Fruit fly (Drosophila melanogaster) whole organism, embryonic: Measurements from ENCODE around the gene CG4611.

Experiments used
- B-H2 ChIP-seq: fragments of 200-800 bp; sonication (Bioruptor generic); optimal IDR thresholded peaks from 2 replicates; lab custom pipeline; 2018; ENCODE audit warnings: missing biosample characterization, mild to moderate bottlenecking, missing genetic modification characterization
- BEAF-32 ChIP-seq: fragments of 200-800 bp; sonication (Bioruptor generic); optimal IDR thresholded peaks from 3 replicates; lab custom pipeline; 2017; ENCODE audit warnings: missing biosample characterization, missing genetic modification characterization, mild to moderate bottlenecking, moderate library complexity, missing genetic modification reagents
- CG10267 ChIP-seq: fragments of 200-800 bp; sonication (Bioruptor generic); optimal IDR thresholded peaks from 2 replicates; lab custom pipeline; 2018; ENCODE audit warnings: missing biosample characterization, mild to moderate bottlenecking, missing genetic modification characterization, moderate library complexity
- CG10274 ChIP-seq: fragments of 200-800 bp; sonication (Bioruptor generic); optimal IDR thresholded peaks from 3 replicates; lab custom pipeline; 2017; ENCODE audit warnings: missing biosample characterization, mild to moderate bottlenecking, missing genetic modification characterization
- CG10543 ChIP-seq: fragments of 200-800 bp; sonication (Bioruptor generic); optimal IDR thresholded peaks from 3 replicates; lab custom pipeline; 2017; ENCODE audit warnings: missing biosample characterization, mild to moderate bottlenecking, missing genetic modification characterization, moderate library complexity
- CG13296 ChIP-seq: fragments of 200-800 bp; sonication (Bioruptor generic); optimal IDR thresholded peaks from 3 replicates; lab custom pipeline; 2018; ENCODE audit warnings: missing biosample characterization, mild to moderate bottlenecking, missing genetic modification characterization
- CG15011 ChIP-seq: fragments of 200-800 bp; sonication (Bioruptor generic); optimal IDR thresholded peaks from 3 replicates; lab custom pipeline; 2018; ENCODE audit warnings: missing biosample characterization, mild to moderate bottlenecking, missing genetic modification characterization
- CG16813 ChIP-seq: fragments of 200-800 bp; sonication (Bioruptor generic); IDR thresholded peaks from 3 replicates; pipeline ENCODE4 v1.3.6; 2022; ENCODE audit warnings: missing biosample characterization, missing genetic modification characterization; ENCODE audit not compliant: partially characterized antibody
- CG17186 ChIP-seq: fragments of 200-800 bp; sonication (Bioruptor generic); optimal IDR thresholded peaks from 3 replicates; lab custom pipeline; 2017; ENCODE audit warnings: missing biosample characterization, missing genetic modification reagents, missing genetic modification characterization
- CG18011 ChIP-seq: fragments of 200-800 bp; sonication (Bioruptor generic); optimal IDR thresholded peaks from 2 replicates; lab custom pipeline; 2017; ENCODE audit warnings: missing biosample characterization, missing genetic modification characterization, mild to moderate bottlenecking, moderate library complexity, missing genotype
- CG4360 ChIP-seq: fragments of 200-800 bp; sonication (Bioruptor generic); IDR thresholded peaks from 2 replicates; pipeline ENCODE4 v1.3.6; 2022; ENCODE audit warnings: missing biosample characterization, missing genetic modification characterization
- CG4424 ChIP-seq: fragments of 200-800 bp; sonication (Bioruptor generic); optimal IDR thresholded peaks from 3 replicates; lab custom pipeline; 2016; ENCODE audit warnings: missing biosample characterization, missing genetic modification characterization
- CG7963 ChIP-seq: fragments of 200-800 bp; sonication (Bioruptor generic); IDR thresholded peaks from 3 replicates; pipeline ENCODE4 v1.3.6; 2022; ENCODE audit warnings: missing biosample characterization, missing genetic modification characterization; ENCODE audit not compliant: partially characterized antibody
- CG9727 ChIP-seq: fragments of 200-800 bp; sonication (Bioruptor generic); optimal IDR thresholded peaks from 3 replicates; lab custom pipeline; 2017; ENCODE audit warnings: missing biosample characterization, mild to moderate bottlenecking, missing genetic modification characterization
- CkIIα-i1 ChIP-seq: fragments of 200-800 bp; sonication (Bioruptor generic); IDR thresholded peaks from 2 replicates; pipeline ENCODE4 v1.3.6; 2022; ENCODE audit warnings: missing biosample characterization, missing genetic modification characterization
- CrebB ChIP-seq: fragments of 200-800 bp; sonication (Bioruptor generic); optimal IDR thresholded peaks from 3 replicates; lab custom pipeline; 2018; ENCODE audit warnings: missing biosample characterization, mild to moderate bottlenecking, missing genetic modification characterization
- Dip3 ChIP-seq: fragments of 200-800 bp; sonication (Bioruptor generic); optimal IDR thresholded peaks from 3 replicates; lab custom pipeline; 2016; ENCODE audit warnings: missing biosample characterization, missing genetic modification characterization
- Doc3 ChIP-seq: fragments of 200-800 bp; sonication (Bioruptor generic); IDR thresholded peaks from 3 replicates; pipeline ENCODE4 v1.3.6; 2022; ENCODE audit warnings: missing biosample characterization, missing genetic modification characterization; ENCODE audit not compliant: partially characterized antibody
- Ets97D ChIP-seq: fragments of 200-800 bp; sonication (Bioruptor generic); optimal IDR thresholded peaks from 3 replicates; lab custom pipeline; 2016; ENCODE audit warnings: missing biosample characterization, missing genetic modification characterization
- Gsc ChIP-seq: fragments of 200-800 bp; sonication (Bioruptor generic); IDR thresholded peaks from 2 replicates; pipeline ENCODE4 v1.3.6; 2022; ENCODE audit warnings: missing biosample characterization, missing genetic modification characterization
- HHEX ChIP-seq: fragments of 200-800 bp; sonication (Bioruptor generic); optimal IDR thresholded peaks from 3 replicates; lab custom pipeline; 2017; ENCODE audit warnings: missing biosample characterization, mild to moderate bottlenecking, missing genetic modification characterization, missing genetic modification reagents
- HLH3B ChIP-seq: fragments of 200-800 bp; sonication (Bioruptor generic); IDR thresholded peaks from 2 replicates; pipeline ENCODE4 v1.3.6; 2022; ENCODE audit warnings: missing biosample characterization, missing genetic modification characterization
- HLH54F ChIP-seq: fragments of 200-800 bp; sonication (Bioruptor generic); optimal IDR thresholded peaks from 3 replicates; lab custom pipeline; 2016; ENCODE audit warnings: missing biosample characterization, missing genetic modification characterization
- Hr3 ChIP-seq: fragments of 200-800 bp; sonication (Bioruptor generic); optimal IDR thresholded peaks from 3 replicates; lab custom pipeline; 2016; ENCODE audit warnings: missing biosample characterization, missing genetic modification characterization
- Mad ChIP-seq: fragments of 200-800 bp; sonication (Bioruptor generic); optimal IDR thresholded peaks from 2 replicates; lab custom pipeline; 2016; ENCODE audit warnings: missing biosample characterization, missing genetic modification characterization
- Meics ChIP-seq: fragments of 200-800 bp; sonication (Bioruptor generic); optimal IDR thresholded peaks from 2 replicates; lab custom pipeline; 2017; ENCODE audit warnings: missing biosample characterization, mild to moderate bottlenecking, missing genetic modification characterization
- PHDP ChIP-seq: fragments of 200-800 bp; sonication (Bioruptor generic); optimal IDR thresholded peaks from 3 replicates; lab custom pipeline; 2018; ENCODE audit warnings: missing biosample characterization, mild to moderate bottlenecking, missing genetic modification characterization, moderate library complexity
- Side ChIP-seq: fragments of 200-800 bp; sonication (Bioruptor generic); optimal IDR thresholded peaks from 2 replicates; lab custom pipeline; 2016; ENCODE audit warnings: missing biosample characterization, missing genetic modification characterization
- Usf ChIP-seq: fragments of 200-800 bp; sonication (Bioruptor generic); optimal IDR thresholded peaks from 2 replicates; lab custom pipeline; 2017; ENCODE audit warnings: missing genotype, missing biosample characterization, missing genetic modification characterization
- Xbp1 ChIP-seq: fragments of 200-800 bp; sonication (Bioruptor generic); optimal IDR thresholded peaks from 3 replicates; lab custom pipeline; 2016; ENCODE audit warnings: missing biosample characterization, mild to moderate bottlenecking, missing genetic modification characterization
- dm ChIP-seq: fragments of 200-800 bp; sonication (Bioruptor generic); optimal IDR thresholded peaks from 3 replicates; lab custom pipeline; 2016; ENCODE audit warnings: missing biosample characterization, missing genetic modification characterization
- eve ChIP-seq, 2 experiments: fragments of >200 bp; optimal IDR thresholded peaks; 2 replicates each; lab custom pipeline; 2017; ENCODE audit warnings: missing biosample characterization in 2 of 2, missing genetic modification characterization in 2 of 2
- fd96Cb ChIP-seq: fragments of 200-800 bp; sonication (Bioruptor generic); optimal IDR thresholded peaks from 2 replicates; lab custom pipeline; 2018; ENCODE audit warnings: missing biosample characterization, mild to moderate bottlenecking, missing genetic modification characterization, moderate library complexity
- gce ChIP-seq: fragments of 200-800 bp; sonication (Bioruptor generic); IDR thresholded peaks from 3 replicates; pipeline ENCODE4 v1.3.6; 2022; ENCODE audit warnings: missing biosample characterization, missing genetic modification characterization
- gro ChIP-seq: fragments of 200-800 bp; sonication (Bioruptor generic); optimal IDR thresholded peaks from 2 replicates; lab custom pipeline; 2016; ENCODE audit warnings: missing biosample characterization, missing genetic modification characterization
- gsb-n ChIP-seq: fragments of 200-800 bp; sonication (Bioruptor generic); optimal IDR thresholded peaks from 3 replicates; lab custom pipeline; 2018; ENCODE audit warnings: missing biosample characterization, mild to moderate bottlenecking, missing genetic modification characterization
- inv ChIP-seq: fragments of 200-800 bp; sonication (Bioruptor generic); IDR thresholded peaks from 2 replicates; pipeline ENCODE4 v1.3.6; 2022; ENCODE audit warnings: missing biosample characterization, missing genetic modification characterization; ENCODE audit not compliant: partially characterized antibody
- lbe ChIP-seq: fragments of 200-800 bp; sonication (Bioruptor generic); optimal IDR thresholded peaks from 2 replicates; lab custom pipeline; 2016; ENCODE audit warnings: missing biosample characterization, mild to moderate bottlenecking, missing genetic modification characterization
- luna ChIP-seq: fragments of 200-800 bp; sonication (Bioruptor generic); optimal IDR thresholded peaks from 2 replicates; lab custom pipeline; 2016; ENCODE audit warnings: missing biosample characterization, missing genetic modification characterization
- odd ChIP-seq: fragments of 200-800 bp; sonication (Bioruptor generic); optimal IDR thresholded peaks from 2 replicates; lab custom pipeline; 2017; ENCODE audit warnings: missing biosample characterization, mild to moderate bottlenecking, missing genetic modification characterization
- phol ChIP-seq: fragments of 200-800 bp; sonication (Bioruptor generic); optimal IDR thresholded peaks from 3 replicates; lab custom pipeline; 2018; ENCODE audit warnings: missing biosample characterization, mild to moderate bottlenecking, missing genetic modification characterization, moderate library complexity
- pum ChIP-seq: fragments of 200-800 bp; sonication (Bioruptor generic); optimal IDR thresholded peaks from 2 replicates; lab custom pipeline; 2016; ENCODE audit warnings: missing biosample characterization, missing genetic modification characterization
- ro ChIP-seq: fragments of 200-800 bp; sonication (Bioruptor generic); IDR thresholded peaks from 2 replicates; pipeline ENCODE4 v1.3.6; 2022; ENCODE audit warnings: missing biosample characterization, missing genetic modification characterization
- slbo ChIP-seq: fragments of 200-800 bp; sonication (Bioruptor generic); IDR thresholded peaks from 2 replicates; pipeline ENCODE4 v1.3.6; 2022; ENCODE audit warnings: missing biosample characterization, missing genetic modification characterization
- tin ChIP-seq: fragments of 200-800 bp; sonication (Bioruptor generic); optimal IDR thresholded peaks from 3 replicates; lab custom pipeline; 2016; ENCODE audit warnings: missing biosample characterization, missing genetic modification characterization
- trh ChIP-seq: fragments of 200-800 bp; sonication (Bioruptor generic); optimal IDR thresholded peaks from 2 replicates; lab custom pipeline; 2016; ENCODE audit warnings: missing biosample characterization, missing genetic modification characterization
- unpg ChIP-seq: fragments of 200-800 bp; sonication (Bioruptor generic); optimal IDR thresholded peaks from 3 replicates; lab custom pipeline; 2018; ENCODE audit warnings: missing biosample characterization, mild to moderate bottlenecking, missing genetic modification characterization, moderate library complexity
- wdn ChIP-seq: fragments of 200-800 bp; sonication (Bioruptor generic); IDR thresholded peaks from 2 replicates; pipeline ENCODE4 v1.3.6; 2022; ENCODE audit warnings: missing biosample characterization, missing genetic modification characterization
- zfh2 ChIP-seq: fragments of 200-800 bp; sonication (Bioruptor generic); optimal IDR thresholded peaks from 2 replicates; lab custom pipeline; 2016; ENCODE audit warnings: missing biosample characterization, missing genetic modification characterization

The CG4611 gene

DNA sequence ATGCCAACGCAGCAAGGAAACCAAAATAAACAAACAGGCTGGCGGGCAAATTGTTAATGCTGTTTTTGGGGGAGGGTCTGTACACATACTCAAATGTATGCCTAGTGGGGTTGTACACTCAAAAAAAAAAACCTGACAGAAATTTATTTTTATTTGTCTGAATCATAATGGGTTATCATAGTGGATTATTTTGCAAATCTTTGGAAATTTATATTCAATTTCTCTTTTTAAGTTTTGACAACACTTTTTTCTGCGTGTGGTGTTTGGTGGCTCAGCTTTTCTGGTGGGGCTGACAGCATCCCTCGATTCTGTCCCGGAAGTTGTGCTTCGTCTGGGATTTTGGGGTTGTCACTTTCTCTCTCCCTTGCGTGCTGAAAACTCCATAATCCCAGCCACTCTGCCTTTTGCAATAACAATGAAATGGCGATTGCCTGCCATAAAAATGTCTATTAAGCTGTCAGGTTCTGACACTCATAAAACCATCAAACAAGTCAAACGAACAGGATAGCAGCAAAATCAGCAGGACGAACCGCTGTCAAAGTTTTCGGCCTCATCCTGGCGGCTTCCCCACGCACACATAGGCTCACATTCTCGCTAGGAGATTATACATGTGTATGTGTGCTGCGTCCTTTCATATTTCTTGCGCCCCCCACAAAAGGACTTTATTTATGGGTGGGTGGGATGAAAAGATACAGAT lies 18.9 kb downstream of the CG4611 start (continued):
- TF ChIP-seq trh (peak; percentile 0), CG18011 (peak; percentile 49), odd (GFP tag; lab: Kevin White, UChicago) (peak; percentile 45), phol (no peak), dm (GFP tag; lab: Kevin White, UChicago) (no peak), CG17186 (GFP tag; lab: Kevin White, UChicago) (no peak), PHDP (peak; percentile 77), Meics (peak; percentile 84), zfh2 (GFP tag; lab: Kevin White, UChicago) (peak; percentile 72), eve (GFP tag; optimal IDR thresholded peaks at IDR 0.05; lab: Kevin White, UChicago) (no peak), inv (GFP tag; lab: Robert Waterston, UW) (no peak), CG10267 (tag; lab: Kevin White, UChicago) (peak; percentile 55), HLH54F (GFP tag; lab: Kevin White, UChicago) (peak; percentile 59), CG10274 (GFP tag; lab: Kevin White, UChicago) (no peak), gce (GFP tag; lab: Robert Waterston, UW) (peak; percentile 70), CkIIα-i1 (0 out of 2 replicates have a peak, but pooled peaks have one; percentile 41), CG9727 (GFP tag; lab: Kevin White, UChicago) (peak; percentile 70), luna (GFP tag; lab: Kevin White, UChicago) (no peak), Side (GFP tag; lab: Kevin White, UChicago) (peak; percentile 77), tin (GFP tag; lab: Kevin White, UChicago) (peak; percentile 70), CG10543 (GFP tag; lab: Kevin White, UChicago) (peak; percentile 66), HHEX (peak; percentile 71), CG4360 (GFP tag; lab: Robert Waterston, UW) (peak; percentile 44; the same call in 1 of the 2 replicates), Ets97D (GFP tag; lab: Kevin White, UChicago) (peak; percentile 37), BEAF-32 (no peak), Gsc (GFP tag; lab: Robert Waterston, UW) (no peak), CG15011 (GFP tag; lab: Kevin White, UChicago) (no peak), CG4424 (GFP tag; lab: Kevin White, UChicago) (peak; percentile 65), Dip3 (GFP tag; lab: Kevin White, UChicago) (peak; percentile 59), Doc3 (GFP tag; lab: Robert Waterston, UW) (no peak), HLH3B (GFP tag; lab: Robert Waterston, UW) (peak; percentile 91), pum (peak; percentile 67), Hr3 (peak; percentile 55), ro (GFP tag; lab: Robert Waterston, UW) (no peak; the same call in 1 of the 2 replicates), B-H2 (GFP tag; lab: Kevin White, UChicago) (peak; percentile 69), lbe (GFP tag; lab: Kevin White, UChicago) (no peak), Mad (GFP tag; lab: Kevin White, UChicago) (no peak), slbo (GFP tag; lab: Robert Waterston, UW) (peak; percentile 89; the same call in 1 of the 2 replicates), CrebB (tag; lab: Kevin White, UChicago) (peak; percentile 56), gsb-n (tag; lab: Kevin White, UChicago) (peak; percentile 54), CG13296 (peak; percentile 82), unpg (no peak), gro (peak; percentile 79), wdn (GFP tag; lab: Robert Waterston, UW) (no peak; the same call in 1 of the 2 replicates), Xbp1 (peak; percentile 82), fd96Cb (tag; lab: Kevin White, UChicago) (peak; percentile 61), CG7963 (GFP tag; lab: Robert Waterston, UW) (no peak), CG16813 (GFP tag; lab: Robert Waterston, UW) (no peak), Usf (GFP tag; lab: Kevin White, UChicago) (no peak)
